Worm (Caenorhabditis elegans): ENCODE data around the gene T16G12.6.

- TF ChIP-seq nhr-237 (tag; optimal IDR thresholded peaks at IDR 0.05) (no peak), hlh-1 (tag; optimal IDR thresholded peaks at IDR 0.05) (no peak), nhr-12 (tag; optimal IDR thresholded peaks at IDR 0.05) (no peak), mab-5 (tag; optimal IDR thresholded peaks at IDR 0.05) (no peak), bed-3 (GFP tag; optimal IDR thresholded peaks at IDR 0.05) (no peak), zip-8 (tag; optimal IDR thresholded peaks at IDR 0.05) (no peak), snpc-4 (tag; optimal IDR thresholded peaks at IDR 0.05) (no peak), unc-39 (tag; optimal IDR thresholded peaks at IDR 0.05) (no peak)
These were observed 8.8 kb upstream of the T16G12.6 start, which contains the start of gene T16G12.13 for ce11 chrIII:10060573-10060972.

Measured in whole organism, mixed stage, embryonic.